Worm (Caenorhabditis elegans) whole organism, L4/young adult: ENCODE data around the gene str-69.
"Not testable (repeated sequence)": the region's sequence is repeated elsewhere in the genome, so short reads cannot be mapped to it uniquely, and the experiment has no call there.

Experiments
- W03F9.2 ChIP-seq: fragments of 150-350 bp; optimal IDR thresholded peaks from 2 replicates; lab custom pipeline; 2014; ENCODE audit warnings: missing biosample characterization, missing genetic modification characterization
- dao-5 ChIP-seq: sonication (generic microtip); optimal IDR thresholded peaks from 2 replicates; lab custom pipeline; 2016; ENCODE audit warnings: missing genotype, missing genetic modification characterization, moderate library complexity, missing compliant biosample characterization
- him-1 ChIP-seq: sonication (generic microtip); optimal IDR thresholded peaks from 2 replicates; lab custom pipeline; 2016; ENCODE audit warnings: missing genotype, missing genetic modification reagents, missing genetic modification characterization, missing compliant biosample characterization

The str-69 gene

ce11 chrV:3122403-3122802 lies 16.7 kb upstream of the str-69 start:
- no peak for TF ChIP-seq W03F9.2 (tag; lab: Kevin White, UChicago)
- no peak for TF ChIP-seq dao-5
- no peak for TF ChIP-seq him-1

ce11 chrV:3121743-3122142 lies 16.0 kb upstream of the str-69 start, which contains the start of gene srt-56:
Gene srt-56, minus strand, starts transcription at chrV:3121843.
- TF ChIP-seq W03F9.2 (tag; lab: Kevin White, UChicago), result no peak
- TF ChIP-seq dao-5, result no peak
- no peak for TF ChIP-seq him-1

- TF ChIP-seq dao-5 (no peak), him-1 (no peak), W03F9.2 (tag; lab: Kevin White, UChicago) (no peak)
Measured at ce11 chrV:3119185-3119584, 13.5 kb upstream of the str-69 start.

- TF ChIP-seq W03F9.2 (tag; lab: Kevin White, UChicago) (no peak), dao-5 (no peak), him-1 (no peak)
Measured at ce11 chrV:3118167-3118566, 12.5 kb upstream of the str-69 start, which contains the start of gene clec-210. Gene clec-210, plus strand, starts transcription at chrV:3118377.

ce11 chrV:3114973-3115372 lies 9.3 kb upstream of the str-69 start, which contains the start of gene Y73C8C.3:
Gene Y73C8C.3, plus strand, starts transcription at chrV:3115273.
- no peak for TF ChIP-seq him-1

ce11 chrV:3113751-3114150 lies 8.0 kb upstream of the str-69 start, which contains the start of gene Y73C8C.8:
Gene Y73C8C.8, minus strand, starts transcription at chrV:3113851.
- no peak for TF ChIP-seq W03F9.2 (tag; lab: Kevin White, UChicago)
- no peak for TF ChIP-seq him-1
- no peak for TF ChIP-seq dao-5

- no peak for TF ChIP-seq him-1
- TF ChIP-seq dao-5, result no peak
- no peak for TF ChIP-seq W03F9.2 (tag; lab: Kevin White, UChicago)
Measured at ce11 chrV:3112198-3112597, 6.5 kb upstream of the str-69 start.

ce11 chrV:3107450-3107849 lies 1.7 kb upstream of the str-69 start, which contains the start of gene str-68:
Gene str-68, minus strand, starts transcription at chrV:3107550.
- no peak for TF ChIP-seq W03F9.2 (tag; lab: Kevin White, UChicago)
- no peak for TF ChIP-seq dao-5
- no peak for TF ChIP-seq him-1

- TF ChIP-seq dao-5 (no peak), him-1 (no peak), W03F9.2 (tag; lab: Kevin White, UChicago) (no peak)
Measured at ce11 chrV:3106785-3107184, 1.1 kb upstream of the str-69 start.

ce11 chrV:3104134-3104533 lies 1.6 kb downstream of the str-69 start, which contains the start of gene str-66:
Gene str-66, minus strand, starts transcription at chrV:3104234.
- TF ChIP-seq dao-5 (no peak), W03F9.2 (tag; lab: Kevin White, UChicago) (no peak), him-1 (no peak)

ce11 chrV:3102049-3102448 lies 3.7 kb downstream of the str-69 start, which contains the start of gene Y73C8C.4:
Gene Y73C8C.4, minus strand, starts transcription at chrV:3102149.
- TF ChIP-seq dao-5; him-1; W03F9.2 (tag; lab: Kevin White, UChicago): not testable (repeated sequence)

- TF ChIP-seq dao-5 (no peak), W03F9.2 (tag; lab: Kevin White, UChicago) (no peak), him-1 (no peak)
Measured at ce11 chrV:3100527-3100926, 5.2 kb downstream of the str-69 start.

- no peak for TF ChIP-seq dao-5
- no peak for TF ChIP-seq him-1
- no peak for TF ChIP-seq W03F9.2 (tag; lab: Kevin White, UChicago)
Measured at ce11 chrV:3094351-3094750, 11.4 kb downstream of the str-69 start, which contains the start of gene cyp-33C9. Gene cyp-33C9, minus strand, starts transcription at chrV:3094561.

ce11 chrV:3088768-3089167 lies 16.9 kb downstream of the str-69 start, which contains the start of gene acs-21:
Gene acs-21, plus strand, starts transcription at chrV:3089068.
- TF ChIP-seq him-1 (no peak), dao-5 (no peak), W03F9.2 (tag; lab: Kevin White, UChicago) (no peak)

ce11 chrV:3086260-3086659 lies 19.4 kb downstream of the str-69 start, which contains the start of gene srt-8:
Gene srt-8, plus strand, starts transcription at chrV:3086560.
- no peak for TF ChIP-seq dao-5
- no peak for TF ChIP-seq him-1
- TF ChIP-seq W03F9.2 (tag; lab: Kevin White, UChicago), result no peak

ce11 chrV:3081471-3081870 lies 24.2 kb downstream of the str-69 start, which contains the start of gene srt-7:
Gene srt-7, plus strand, starts transcription at chrV:3081771.
- TF ChIP-seq dao-5, result no peak
- no peak for TF ChIP-seq him-1
- TF ChIP-seq W03F9.2 (tag; lab: Kevin White, UChicago), result no peak
